Worm (Caenorhabditis elegans) whole organism, late embryonic: ENCODE results near the gene rnh-2.

Experiments
- C08G9.2 ChIP-seq: sonication (generic microtip); optimal IDR thresholded peaks from 2 replicates; lab custom pipeline; 2016; ENCODE audit warnings: mild to moderate bottlenecking, missing genetic modification characterization, moderate library complexity, missing compliant biosample characterization
- C38D4.7 ChIP-seq: fragments of 200-800 bp; sonication (Bioruptor generic); optimal IDR thresholded peaks from 2 replicates; lab custom pipeline; 2018; ENCODE audit warnings: mild to moderate bottlenecking, missing genetic modification characterization, moderate library complexity, missing compliant biosample characterization
- F13H6.1 ChIP-seq: sonication (generic microtip); optimal IDR thresholded peaks from 2 replicates; lab custom pipeline; 2016; ENCODE audit warnings: missing genetic modification characterization, missing compliant biosample characterization
- K02D7.2 ChIP-seq: sonication (generic microtip); optimal IDR thresholded peaks from 2 replicates; lab custom pipeline; 2017; ENCODE audit warnings: mild to moderate bottlenecking, missing genetic modification characterization, missing compliant biosample characterization
- K09A11.1 ChIP-seq: sonication (generic microtip); optimal IDR thresholded peaks from 2 replicates; lab custom pipeline; 2017; ENCODE audit warnings: antibody characterized with exemption, mild to moderate bottlenecking, missing genetic modification characterization, missing compliant biosample characterization; ENCODE audit not compliant: insufficient read depth
- T23F11.4 ChIP-seq: fragments of 200-800 bp; sonication (Bioruptor generic); optimal IDR thresholded peaks from 2 replicates; lab custom pipeline; 2018; ENCODE audit warnings: mild to moderate bottlenecking, missing genetic modification characterization, missing compliant biosample characterization
- Y22D7AL.16 ChIP-seq: sonication (generic microtip); optimal IDR thresholded peaks from 2 replicates; lab custom pipeline; 2016; ENCODE audit warnings: missing genetic modification characterization, missing compliant biosample characterization
- ahr-1 ChIP-seq: sonication (generic microtip); optimal IDR thresholded peaks from 2 replicates; lab custom pipeline; 2016; ENCODE audit warnings: missing genetic modification characterization, missing compliant biosample characterization
- ama-1 ChIP-seq: fragments of 150-350 bp; optimal IDR thresholded peaks from 2 replicates; lab custom pipeline; 2014
- ceh-14 ChIP-seq: sonication (generic microtip); optimal IDR thresholded peaks from 2 replicates; lab custom pipeline; 2016; ENCODE audit warnings: missing genotype, missing genetic modification characterization, missing compliant biosample characterization
- ceh-18 ChIP-seq: sonication (generic microtip); optimal IDR thresholded peaks from 2 replicates; lab custom pipeline; 2016; ENCODE audit warnings: missing genetic modification characterization, missing compliant biosample characterization
- ceh-19 ChIP-seq: fragments of 200-800 bp; sonication (Bioruptor generic); optimal IDR thresholded peaks from 2 replicates; lab custom pipeline; 2018; ENCODE audit warnings: mild to moderate bottlenecking, missing genetic modification characterization, missing compliant biosample characterization
- ceh-2 ChIP-seq: sonication (generic microtip); optimal IDR thresholded peaks from 2 replicates; lab custom pipeline; 2016; ENCODE audit warnings: missing genotype, missing genetic modification characterization, missing compliant biosample characterization
- ceh-22 ChIP-seq: sonication (generic microtip); optimal IDR thresholded peaks from 2 replicates; lab custom pipeline; 2017; ENCODE audit warnings: missing biosample characterization, missing genetic modification characterization
- ceh-24 ChIP-seq: sonication (generic microtip); optimal IDR thresholded peaks from 2 replicates; lab custom pipeline; 2016; ENCODE audit warnings: mild to moderate bottlenecking, missing genetic modification characterization, missing compliant biosample characterization
- ceh-30 ChIP-seq: fragments of 150-350 bp; optimal IDR thresholded peaks from 2 replicates; lab custom pipeline; 2014; ENCODE audit warnings: missing biosample characterization, missing genetic modification characterization
- ceh-31 ChIP-seq: sonication (generic microtip); optimal IDR thresholded peaks from 2 replicates; lab custom pipeline; 2016; ENCODE audit warnings: missing genetic modification characterization, missing compliant biosample characterization
- ceh-34 ChIP-seq: sonication (generic microtip); optimal IDR thresholded peaks from 2 replicates; lab custom pipeline; 2016; ENCODE audit warnings: mild to moderate bottlenecking, missing genetic modification characterization, missing compliant biosample characterization
- ceh-48 ChIP-seq: sonication (generic microtip); optimal IDR thresholded peaks from 2 replicates; lab custom pipeline; 2016; ENCODE audit warnings: missing genetic modification characterization, inconsistent platforms, missing compliant biosample characterization
- ceh-6 ChIP-seq: fragments of 200-800 bp; sonication (Bioruptor generic); optimal IDR thresholded peaks from 2 replicates; lab custom pipeline; 2018; ENCODE audit warnings: mild to moderate bottlenecking, missing genetic modification characterization, missing compliant biosample characterization
- ceh-9 ChIP-seq: sonication (generic microtip); optimal IDR thresholded peaks from 2 replicates; lab custom pipeline; 2016; ENCODE audit warnings: mild to moderate bottlenecking, missing genetic modification characterization, inconsistent platforms, missing compliant biosample characterization
- dmd-4 ChIP-seq: sonication (generic microtip); optimal IDR thresholded peaks from 2 replicates; lab custom pipeline; 2016; ENCODE audit warnings: borderline replicate concordance, missing genetic modification characterization, missing compliant biosample characterization
- elt-2 ChIP-seq: sonication (generic microtip); optimal IDR thresholded peaks from 2 replicates; lab custom pipeline; 2016; ENCODE audit warnings: missing genetic modification reagents, missing genetic modification characterization, missing compliant biosample characterization
- ets-4 ChIP-seq: sonication (generic microtip); optimal IDR thresholded peaks from 2 replicates; lab custom pipeline; 2016; ENCODE audit warnings: missing genetic modification characterization, missing compliant biosample characterization
- eyg-1 ChIP-seq: sonication (generic microtip); optimal IDR thresholded peaks from 2 replicates; lab custom pipeline; 2016; ENCODE audit warnings: missing genotype, missing genetic modification characterization, missing compliant biosample characterization
- fax-1 ChIP-seq: sonication (generic microtip); optimal IDR thresholded peaks from 2 replicates; lab custom pipeline; 2016; ENCODE audit warnings: missing genotype, missing genetic modification characterization, missing compliant biosample characterization
- fkh-10 ChIP-seq: fragments of 150-350 bp; optimal IDR thresholded peaks from 2 replicates; lab custom pipeline; 2014; ENCODE audit warnings: missing biosample characterization, missing genetic modification reagents, missing genetic modification characterization
- fkh-6 ChIP-seq: sonication (generic microtip); optimal IDR thresholded peaks from 2 replicates; lab custom pipeline; 2016; ENCODE audit warnings: missing genetic modification characterization, missing compliant biosample characterization
- gmeb-2 ChIP-seq: sonication (generic microtip); optimal IDR thresholded peaks from 2 replicates; lab custom pipeline; 2016; ENCODE audit warnings: missing genetic modification characterization, inconsistent platforms, missing compliant biosample characterization
- hlh-13 ChIP-seq: fragments of 200-800 bp; sonication (Bioruptor generic); optimal IDR thresholded peaks from 2 replicates; lab custom pipeline; 2018; ENCODE audit warnings: mild to moderate bottlenecking, missing genetic modification characterization, missing compliant biosample characterization
- hlh-15 ChIP-seq: sonication (generic microtip); optimal IDR thresholded peaks from 2 replicates; lab custom pipeline; 2016; ENCODE audit warnings: missing genetic modification characterization, missing compliant biosample characterization
- hlh-6 ChIP-seq: sonication (generic microtip); optimal IDR thresholded peaks from 2 replicates; lab custom pipeline; 2016; ENCODE audit warnings: missing genotype, missing genetic modification characterization, missing compliant biosample characterization
- hlh-8 ChIP-seq: sonication (generic microtip); optimal IDR thresholded peaks from 2 replicates; lab custom pipeline; 2016; ENCODE audit warnings: missing genotype, missing genetic modification characterization, missing compliant biosample characterization
- lin-11 ChIP-seq: fragments of 200-800 bp; sonication (Bioruptor generic); optimal IDR thresholded peaks from 2 replicates; lab custom pipeline; 2018; ENCODE audit warnings: mild to moderate bottlenecking, missing genetic modification characterization, missing compliant biosample characterization
- madf-2 ChIP-seq: sonication (generic microtip); optimal IDR thresholded peaks from 2 replicates; lab custom pipeline; 2017; ENCODE audit warnings: missing genetic modification characterization, missing compliant biosample characterization
- nfya-1 ChIP-seq: sonication (generic microtip); optimal IDR thresholded peaks from 2 replicates; lab custom pipeline; 2017; ENCODE audit warnings: missing genetic modification characterization, mild to moderate bottlenecking, missing compliant biosample characterization, antibody characterized with exemption, moderate library complexity
- nhr-232 ChIP-seq: sonication (generic microtip); optimal IDR thresholded peaks from 2 replicates; lab custom pipeline; 2016; ENCODE audit warnings: missing genetic modification characterization, missing compliant biosample characterization
- odd-2 ChIP-seq: sonication (generic microtip); optimal IDR thresholded peaks from 2 replicates; lab custom pipeline; 2017; ENCODE audit warnings: antibody characterized with exemption, mild to moderate bottlenecking, missing genetic modification characterization, missing compliant biosample characterization
- pag-3 ChIP-seq: sonication (generic microtip); optimal IDR thresholded peaks from 2 replicates; lab custom pipeline; 2016; ENCODE audit warnings: missing compliant biosample characterization, missing genetic modification characterization, borderline replicate concordance
- pax-1 ChIP-seq: fragments of 150-350 bp; optimal IDR thresholded peaks from 2 replicates; lab custom pipeline; 2014; ENCODE audit warnings: missing biosample characterization, missing genetic modification characterization
- pha-2 ChIP-seq: sonication (generic microtip); optimal IDR thresholded peaks from 2 replicates; lab custom pipeline; 2017; ENCODE audit warnings: mild to moderate bottlenecking, missing genetic modification characterization, missing compliant biosample characterization
- pha-4 ChIP-seq: fragments of 150-350 bp; optimal IDR thresholded peaks from 2 replicates; lab custom pipeline; 2018; ENCODE audit warnings: missing biosample characterization, missing genetic modification reagents, missing genetic modification characterization
- pqm-1 ChIP-seq: sonication (generic microtip); optimal IDR thresholded peaks from 2 replicates; lab custom pipeline; 2016; ENCODE audit warnings: missing genetic modification characterization, missing compliant biosample characterization
- ref-2 ChIP-seq: sonication (generic microtip); optimal IDR thresholded peaks from 2 replicates; lab custom pipeline; 2016; ENCODE audit warnings: missing genetic modification characterization, missing compliant biosample characterization
- rnt-1 ChIP-seq: sonication (generic microtip); optimal IDR thresholded peaks from 2 replicates; lab custom pipeline; 2016; ENCODE audit warnings: missing genetic modification characterization, missing compliant biosample characterization
- sdc-2 ChIP-seq: sonication (generic microtip); optimal IDR thresholded peaks from 2 replicates; lab custom pipeline; 2016; ENCODE audit warnings: missing genotype, missing genetic modification characterization, missing compliant biosample characterization
- sox-4 ChIP-seq: sonication (generic microtip); optimal IDR thresholded peaks from 2 replicates; lab custom pipeline; 2017; ENCODE audit warnings: mild to moderate bottlenecking, missing genetic modification characterization, inconsistent platforms, missing compliant biosample characterization
- tbx-7 ChIP-seq: sonication (generic microtip); optimal IDR thresholded peaks from 2 replicates; lab custom pipeline; 2016; ENCODE audit warnings: missing genotype, missing genetic modification characterization, missing compliant biosample characterization
- ttx-3 ChIP-seq: sonication (generic microtip); optimal IDR thresholded peaks from 2 replicates; lab custom pipeline; 2016; ENCODE audit warnings: missing genetic modification reagents, missing genetic modification characterization, missing compliant biosample characterization
- unc-3 ChIP-seq, 2 experiments: fragments of 200-800 bp in 1 of 2; sonication (Bioruptor generic) in 1 of 2; sonication (generic microtip) in 1 of 2; conservative IDR thresholded peaks in 1 of 2; optimal IDR thresholded peaks in 1 of 2; 2 replicates each; pipeline versions ENCODE4 v1.3.6 to Lab custom; 2016 to 2022; ENCODE audit warnings: missing compliant biosample characterization in 2 of 2, missing genetic modification characterization in 2 of 2, missing genetic modification reagents in 1 of 2
- unc-42 ChIP-seq: sonication (generic microtip); optimal IDR thresholded peaks from 2 replicates; lab custom pipeline; 2016; ENCODE audit warnings: missing genotype, missing genetic modification characterization, missing compliant biosample characterization
- unc-86 ChIP-seq: sonication (generic microtip); optimal IDR thresholded peaks from 2 replicates; lab custom pipeline; 2016; ENCODE audit warnings: missing genetic modification characterization, missing compliant biosample characterization
- zip-5 ChIP-seq: sonication (generic microtip); optimal IDR thresholded peaks from 2 replicates; lab custom pipeline; 2016; ENCODE audit warnings: missing genetic modification characterization, missing compliant biosample characterization
- ztf-16 ChIP-seq: sonication (generic microtip); optimal IDR thresholded peaks from 2 replicates; lab custom pipeline; 2017; ENCODE audit warnings: missing genetic modification characterization, missing compliant biosample characterization

rnh-2 gene

ce11 chrII:8516783-8517182, at the start of gene rnh-2:
Gene rnh-2, plus strand, starts transcription at chrII:8517150.
- TF ChIP-seq zip-5 (tag; lab: Kevin White, UChicago) (peak; percentile 56), unc-3 (GFP tag; conservative IDR thresholded peaks at IDR 0.05; lab: Robert Waterston, UW) (no peak), unc-3 (tag; optimal IDR thresholded peaks at IDR 0.05; lab: Kevin White, UChicago) (no peak), ceh-19 (GFP tag; lab: Kevin White, UChicago) (no peak), hlh-8 (tag; lab: Kevin White, UChicago) (peak; percentile 37), unc-86 (no peak), nhr-232 (tag; lab: Kevin White, UChicago) (no peak), nfya-1 (tag; lab: Kevin White, UChicago) (peak; percentile 4), T23F11.4 (GFP tag; lab: Kevin White, UChicago) (no peak), ceh-30 (tag; lab: Kevin White, UChicago) (no peak), ceh-24 (tag; lab: Kevin White, UChicago) (no peak), F13H6.1 (tag; lab: Kevin White, UChicago) (no peak), ets-4 (tag; lab: Kevin White, UChicago) (peak; percentile 48), sox-4 (tag; lab: Kevin White, UChicago) (no peak), pqm-1 (tag; lab: Kevin White, UChicago) (no peak), gmeb-2 (tag; lab: Kevin White, UChicago) (no peak), ceh-18 (tag; lab: Kevin White, UChicago) (no peak), ahr-1 (tag; lab: Kevin White, UChicago) (no peak), ref-2 (peak; percentile 52), rnt-1 (tag; lab: Kevin White, UChicago) (no peak), ceh-31 (peak; percentile 87), ceh-9 (tag; lab: Kevin White, UChicago) (no peak), sdc-2 (tag; lab: Kevin White, UChicago) (no peak), pha-4 (no peak), C38D4.7 (GFP tag; lab: Kevin White, UChicago) (no peak), ceh-2 (tag; lab: Kevin White, UChicago) (peak; percentile 80), unc-42 (tag; lab: Kevin White, UChicago) (peak; percentile 29), Y22D7AL.16 (tag; lab: Kevin White, UChicago) (no peak), pax-1 (no peak), ztf-16 (tag; lab: Kevin White, UChicago) (no peak), eyg-1 (tag; lab: Kevin White, UChicago) (no peak), K02D7.2 (tag; lab: Kevin White, UChicago) (no peak), pha-2 (tag; lab: Kevin White, UChicago) (no peak), odd-2 (tag; lab: Kevin White, UChicago) (no peak), lin-11 (no peak), ceh-14 (tag; lab: Kevin White, UChicago) (peak; percentile 39), tbx-7 (tag; lab: Kevin White, UChicago) (peak; percentile 67), elt-2 (tag; lab: Kevin White, UChicago) (peak; percentile 68), fkh-6 (tag; lab: Kevin White, UChicago) (no peak), ceh-48 (tag; lab: Kevin White, UChicago) (no peak), ama-1 (lab: Kevin White, UChicago) (no peak), hlh-6 (no peak), fkh-10 (GFP tag; lab: Kevin White, UChicago) (no peak), ttx-3 (tag; lab: Kevin White, UChicago) (no peak), madf-2 (tag; lab: Kevin White, UChicago) (no peak), K09A11.1 (tag; lab: Kevin White, UChicago) (no peak), hlh-13 (GFP tag; lab: Kevin White, UChicago) (no peak), hlh-15 (no peak), ceh-34 (tag; lab: Kevin White, UChicago) (no peak), dmd-4 (tag; lab: Kevin White, UChicago) (no peak), pag-3 (no peak), fax-1 (tag; lab: Kevin White, UChicago) (no peak), C08G9.2 (tag; lab: Kevin White, UChicago) (peak; percentile 74), ceh-6 (GFP tag; lab: Kevin White, UChicago) (no peak), ceh-22 (tag; lab: Kevin White, UChicago) (no peak)
